Fruit fly (Drosophila melanogaster): ENCODE data around the gene Eig71Ef.

Eig71Ef gene

DNA sequence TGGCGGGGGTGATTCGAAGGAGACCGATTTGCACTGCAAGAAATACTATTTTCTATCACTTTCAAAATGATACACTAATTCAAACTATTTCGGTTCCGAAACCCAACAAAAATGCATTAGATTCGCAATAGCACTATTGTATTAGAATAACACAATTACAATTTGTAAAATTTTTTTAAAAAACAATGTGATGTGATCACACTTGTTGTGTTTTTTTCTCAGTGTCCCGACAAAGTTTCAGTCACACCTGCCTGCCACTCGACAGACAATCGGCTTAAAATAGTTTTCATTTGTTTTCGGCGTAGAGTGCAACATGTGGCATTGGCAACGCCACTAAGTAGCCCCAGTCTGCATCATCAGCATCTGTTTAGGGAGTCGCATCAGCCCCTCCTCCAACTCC, 17.9 kb upstream of the Eig71Ef start (continued):
- TF ChIP-seq Ada2b (GFP tag; IDR thresholded peaks at IDR 0.05) (no peak), Dbx (GFP tag; IDR thresholded peaks at IDR 0.05) (no peak), shn (GFP tag; optimal IDR thresholded peaks at IDR 0.05) (peak; percentile 26), Nf-YA (GFP tag; IDR thresholded peaks at IDR 0.05) (no peak), kay (GFP tag; optimal IDR thresholded peaks at IDR 0.05) (no peak), MESR4 (GFP tag; optimal IDR thresholded peaks at IDR 0.05) (no peak), peb (GFP tag; IDR thresholded peaks at IDR 0.05) (0 out of 2 replicates have a peak, but pooled peaks have one; percentile 35), CG7745 (tag; optimal IDR thresholded peaks at IDR 0.05) (no peak), CG6854 (GFP tag; optimal IDR thresholded peaks at IDR 0.05) (no peak), CG15269 (tag; optimal IDR thresholded peaks at IDR 0.05) (peak; percentile 5), CG10654 (GFP tag; optimal IDR thresholded peaks at IDR 0.05) (peak; percentile 62), CG32532 (GFP tag; IDR thresholded peaks at IDR 0.05) (no peak), CG15696 (tag; optimal IDR thresholded peaks at IDR 0.05) (peak; percentile 91), NFAT (GFP tag; IDR thresholded peaks at IDR 0.05) (no peak), jigr1 (GFP tag; IDR thresholded peaks at IDR 0.05) (no peak), sisA (GFP tag; IDR thresholded peaks at IDR 0.05) (peak; percentile 64), knrl (GFP tag; IDR thresholded peaks at IDR 0.05; ENCODE audit: partially characterized antibody) (no peak), CG8089 (GFP tag; optimal IDR thresholded peaks at IDR 0.05) (peak; percentile 68), CG7963 (GFP tag; IDR thresholded peaks at IDR 0.05; ENCODE audit: partially characterized antibody) (no peak), emc (GFP tag; optimal IDR thresholded peaks at IDR 0.05) (no peak), Taf1 (GFP tag; IDR thresholded peaks at IDR 0.05) (no peak), CG17912 (GFP tag; optimal IDR thresholded peaks at IDR 0.05) (no peak), ems (GFP tag; optimal IDR thresholded peaks at IDR 0.05) (peak; percentile 28), CG32772 (GFP tag; IDR thresholded peaks at IDR 0.05) (peak; percentile 50; the same call in 1 of the 2 replicates), CG6683 (GFP tag; optimal IDR thresholded peaks at IDR 0.05) (no peak), vnd (GFP tag; IDR thresholded peaks at IDR 0.05; ENCODE audit: partially characterized antibody) (no peak), nmo (GFP tag; optimal IDR thresholded peaks at IDR 0.05) (peak; percentile 84), CG10366 (GFP tag; IDR thresholded peaks at IDR 0.05) (peak; percentile 32; the same call in 1 of the 2 replicates), CG14710 (tag; optimal IDR thresholded peaks at IDR 0.05) (peak; percentile 90), Vsx1 (GFP tag; optimal IDR thresholded peaks at IDR 0.05) (no peak), CG8290 (GFP tag; optimal IDR thresholded peaks at IDR 0.05) (peak; percentile 62), CG8290 (tag; optimal IDR thresholded peaks at IDR 0.05) (peak in 1 of 2 experiments; percentile 26), NC2β (GFP tag; optimal IDR thresholded peaks at IDR 0.05) (peak; percentile 74), CG7928 (GFP tag; optimal IDR thresholded peaks at IDR 0.05) (no peak), CG11093 (GFP tag; IDR thresholded peaks at IDR 0.05) (0 out of 3 replicates have a peak, but pooled peaks have one; percentile 10), CG10543 (GFP tag; optimal IDR thresholded peaks at IDR 0.05) (no peak), HLH3B (GFP tag; IDR thresholded peaks at IDR 0.05) (peak; percentile 38; the same call in 1 of the 2 replicates), HmgZ (tag; optimal IDR thresholded peaks at IDR 0.05) (no peak), CG43689 (GFP tag; IDR thresholded peaks at IDR 0.05) (no peak), CG12769 (tag; optimal IDR thresholded peaks at IDR 0.05) (peak; percentile 5), pb (GFP tag; optimal IDR thresholded peaks at IDR 0.05) (no peak), Mrtf (GFP tag; IDR thresholded peaks at IDR 0.05) (no peak), CG14050 (GFP tag; IDR thresholded peaks at IDR 0.05) (no peak), CG8281 (tag; optimal IDR thresholded peaks at IDR 0.05) (peak; percentile 17), CG10565 (GFP tag; optimal IDR thresholded peaks at IDR 0.05) (no peak), seq (GFP tag; IDR thresholded peaks at IDR 0.05) (no peak), E2f2 (GFP tag; IDR thresholded peaks at IDR 0.05) (no peak), nerfin-2 (GFP tag; IDR thresholded peaks at IDR 0.05; ENCODE audit: partially characterized antibody) (no peak), CG4282 (GFP tag; optimal IDR thresholded peaks at IDR 0.05) (no peak), ro (GFP tag; IDR thresholded peaks at IDR 0.05) (no peak), scrt (GFP tag; optimal IDR thresholded peaks at IDR 0.05) (no peak), dmrt11E (tag; optimal IDR thresholded peaks at IDR 0.05) (peak; percentile 95)

Measured in whole organism, embryonic.